Fruit fly (Drosophila melanogaster): ENCODE data around the gene ine.
A peak's percentile ranks its signal among the peaks of the same experiment; 100 is the strongest.

Gene ine

dm6 chr2L:4444457-4444856 lies 32.4 kb downstream of the ine start, which contains the start of the genes morgue and Elp3:
morgue (minus strand) TSS chr2L:4444680.
Elp3 (plus strand) TSS chr2L:4444732.
- TF ChIP-seq nom (GFP tag; optimal IDR thresholded peaks at IDR 0.05) (no peak), CG10147 (GFP tag; optimal IDR thresholded peaks at IDR 0.05) (no peak), ham (GFP tag; IDR thresholded peaks at IDR 0.05) (no peak), CG10267 (tag; optimal IDR thresholded peaks at IDR 0.05) (peak; percentile 56), CG1603 (tag; optimal IDR thresholded peaks at IDR 0.05) (peak; percentile 94), sd (tag; optimal IDR thresholded peaks at IDR 0.05) (no peak), Opbp (GFP tag; IDR thresholded peaks at IDR 0.05; ENCODE audit: partially characterized antibody) (peak; percentile 72; the same call in 2 of the 3 replicates), CG17912 (GFP tag; optimal IDR thresholded peaks at IDR 0.05) (no peak), CG34224 (GFP tag; IDR thresholded peaks at IDR 0.05; ENCODE audit: partially characterized antibody) (peak; percentile 78), danr (GFP tag; IDR thresholded peaks at IDR 0.05) (no peak), grau (tag; optimal IDR thresholded peaks at IDR 0.05) (peak; percentile 14), CG6813 (GFP tag; optimal IDR thresholded peaks at IDR 0.05) (no peak), salm (tag; optimal IDR thresholded peaks at IDR 0.05) (no peak), H2.0 (GFP tag; IDR thresholded peaks at IDR 0.05) (no peak), CG17385 (GFP tag; optimal IDR thresholded peaks at IDR 0.05) (no peak), dan (GFP tag; IDR thresholded peaks at IDR 0.05) (no peak), B-H2 (GFP tag; optimal IDR thresholded peaks at IDR 0.05) (peak; percentile 6), CG31365 (tag; optimal IDR thresholded peaks at IDR 0.05) (no peak), CG7357 (GFP tag; IDR thresholded peaks at IDR 0.05) (no peak), GATAe (GFP tag; conservative IDR thresholded peaks at IDR 0.05) (no peak), ewg (GFP tag; optimal IDR thresholded peaks at IDR 0.05) (no peak), Dp (GFP tag; optimal IDR thresholded peaks at IDR 0.05) (peak; percentile 33), Atf-2 (GFP tag; optimal IDR thresholded peaks at IDR 0.05) (no peak), HLH4C (GFP tag; IDR thresholded peaks at IDR 0.05; ENCODE audit: partially characterized antibody) (peak; percentile 87), HLH54F (GFP tag; optimal IDR thresholded peaks at IDR 0.05) (no peak), bigmax (GFP tag; optimal IDR thresholded peaks at IDR 0.05) (no peak), Jarid2 (GFP tag; optimal IDR thresholded peaks at IDR 0.05) (no peak), Oaz (GFP tag; IDR thresholded peaks at IDR 0.05) (no peak), Rfx (GFP tag; IDR thresholded peaks at IDR 0.05) (no peak), Blimp-1 (GFP tag; optimal IDR thresholded peaks at IDR 0.05) (no peak), CG11504 (tag; optimal IDR thresholded peaks at IDR 0.05) (no peak), CG16779 (GFP tag; IDR thresholded peaks at IDR 0.05) (no peak), fd96Cb (tag; optimal IDR thresholded peaks at IDR 0.05) (no peak), CG11456 (GFP tag; IDR thresholded peaks at IDR 0.05) (no peak), CG5245 (GFP tag; optimal IDR thresholded peaks at IDR 0.05) (no peak), CG17829 (tag; optimal IDR thresholded peaks at IDR 0.05) (peak; percentile 49), dati (GFP tag; IDR thresholded peaks at IDR 0.05) (no peak), unpg (GFP tag; optimal IDR thresholded peaks at IDR 0.05) (no peak), fd64A (GFP tag; optimal IDR thresholded peaks at IDR 0.05) (no peak), Poxn (GFP tag; IDR thresholded peaks at IDR 0.05) (no peak), sim (GFP tag; IDR thresholded peaks at IDR 0.05) (no peak), Asciz (GFP tag; optimal IDR thresholded peaks at IDR 0.05) (no peak), Ets97D (GFP tag; optimal IDR thresholded peaks at IDR 0.05) (no peak), ato (GFP tag; IDR thresholded peaks at IDR 0.05; ENCODE audit: partially characterized antibody) (peak; percentile 82), CG18599 (GFP tag; optimal IDR thresholded peaks at IDR 0.05) (no peak), abd-A (tag; optimal IDR thresholded peaks at IDR 0.05) (no peak), Drgx (GFP tag; IDR thresholded peaks at IDR 0.05) (no peak), cas (GFP tag; IDR thresholded peaks at IDR 0.05) (no peak), sna (GFP tag; IDR thresholded peaks at IDR 0.05; ENCODE audit: partially characterized antibody) (peak; percentile 68), CG34376 (GFP tag; optimal IDR thresholded peaks at IDR 0.05) (no peak), Atf3 (GFP tag; optimal IDR thresholded peaks at IDR 0.05) (no peak)
